Worm (Caenorhabditis elegans) whole organism, young adult: ENCODE data around the gene clec-140.

ENCODE experiments used
- B0336.3 ChIP-seq: fragments of 200-800 bp; sonication (Bioruptor generic); IDR thresholded peaks from 2 replicates; pipeline ENCODE4 v1.3.6; 2022; ENCODE audit warnings: missing genetic modification characterization, missing compliant biosample characterization
- C17E4.6 ChIP-seq: fragments of 200-800 bp; sonication (Bioruptor generic); IDR thresholded peaks from 2 replicates; pipeline ENCODE4 v1.3.6; 2022; ENCODE audit warnings: missing genetic modification reagents, missing genetic modification characterization, missing compliant biosample characterization
- F57A8.1 ChIP-seq: fragments of 200-800 bp; sonication (Bioruptor generic); optimal IDR thresholded peaks from 2 replicates; lab custom pipeline; 2018; ENCODE audit warnings: mild to moderate bottlenecking, missing genetic modification characterization, moderate library complexity, missing compliant biosample characterization
- K11D2.4 ChIP-seq: fragments of 200-800 bp; sonication (Bioruptor generic); IDR thresholded peaks from 2 replicates; pipeline ENCODE4 v1.3.6; 2022; ENCODE audit warnings: missing genetic modification reagents, missing genetic modification characterization, missing compliant biosample characterization
- K12H6.12 ChIP-seq: fragments of 200-800 bp; sonication (Bioruptor generic); optimal IDR thresholded peaks from 2 replicates; lab custom pipeline; 2018; ENCODE audit warnings: mild to moderate bottlenecking, missing genetic modification characterization, missing compliant biosample characterization
- Y95B8A.8 ChIP-seq: fragments of 200-800 bp; sonication (Bioruptor generic); IDR thresholded peaks from 2 replicates; pipeline ENCODE4 v1.3.6; 2022; ENCODE audit warnings: missing genetic modification reagents, missing genetic modification characterization, missing compliant biosample characterization
- ZK185.1 ChIP-seq: sonication (generic microtip); optimal IDR thresholded peaks from 2 replicates; lab custom pipeline; 2016; ENCODE audit warnings: mild to moderate bottlenecking, missing genetic modification characterization, missing compliant biosample characterization; ENCODE audit not compliant: poor library complexity, severe bottlenecking
- athp-1 ChIP-seq: sonication (generic microtip); optimal IDR thresholded peaks from 2 replicates; lab custom pipeline; 2017; ENCODE audit warnings: mild to moderate bottlenecking, missing genetic modification characterization, missing compliant biosample characterization
- ccch-3 ChIP-seq: fragments of 200-800 bp; sonication (Bioruptor generic); optimal IDR thresholded peaks from 2 replicates; lab custom pipeline; 2018; ENCODE audit warnings: mild to moderate bottlenecking, missing genetic modification characterization, missing compliant biosample characterization
- ceh-27 ChIP-seq: fragments of 200-800 bp; sonication (Bioruptor generic); optimal IDR thresholded peaks from 2 replicates; lab custom pipeline; 2018; ENCODE audit warnings: mild to moderate bottlenecking, missing genetic modification characterization, moderate library complexity, missing compliant biosample characterization
- ceh-58 ChIP-seq: fragments of 200-800 bp; sonication (Bioruptor generic); IDR thresholded peaks from 2 replicates; pipeline ENCODE4 v1.3.6; 2022; ENCODE audit warnings: missing genetic modification characterization, missing compliant biosample characterization
- ceh-79 ChIP-seq: sonication (generic microtip); optimal IDR thresholded peaks from 2 replicates; lab custom pipeline; 2017; ENCODE audit warnings: mild to moderate bottlenecking, missing genetic modification characterization, missing compliant biosample characterization
- dpl-1 ChIP-seq: fragments of 150-350 bp; optimal IDR thresholded peaks from 2 replicates; lab custom pipeline; 2014; ENCODE audit warnings: missing biosample characterization, missing genetic modification reagents, missing genetic modification characterization
- efl-1 ChIP-seq: fragments of 150-350 bp; optimal IDR thresholded peaks from 2 replicates; lab custom pipeline; 2014; ENCODE audit warnings: missing biosample characterization, missing genetic modification reagents, missing genetic modification characterization
- egl-18 ChIP-seq: fragments of 200-800 bp; sonication (Bioruptor generic); IDR thresholded peaks from 2 replicates; pipeline ENCODE4 v1.3.6; 2022; ENCODE audit warnings: missing genetic modification reagents, missing genetic modification characterization, missing compliant biosample characterization
- gei-17 ChIP-seq: fragments of 200-800 bp; sonication (Bioruptor generic); optimal IDR thresholded peaks from 2 replicates; lab custom pipeline; 2018; ENCODE audit warnings: mild to moderate bottlenecking, missing genetic modification characterization, missing compliant biosample characterization
- him-1 ChIP-seq: sonication (generic microtip); optimal IDR thresholded peaks from 2 replicates; lab custom pipeline; 2016; ENCODE audit warnings: missing genotype, missing genetic modification reagents, missing genetic modification characterization, missing compliant biosample characterization
- hlh-26 ChIP-seq: fragments of 200-800 bp; sonication (Bioruptor generic); conservative IDR thresholded peaks from 2 replicates; pipeline ENCODE4 v1.3.6; 2022; ENCODE audit warnings: missing genetic modification reagents, missing genetic modification characterization, missing compliant biosample characterization
- hmg-1.2 ChIP-seq: fragments of 200-800 bp; sonication (Bioruptor generic); IDR thresholded peaks from 2 replicates; pipeline ENCODE4 v1.3.6; 2022; ENCODE audit warnings: missing genetic modification reagents, missing genetic modification characterization, missing compliant biosample characterization
- hmg-20 ChIP-seq: fragments of 200-800 bp; sonication (Bioruptor generic); IDR thresholded peaks from 2 replicates; pipeline ENCODE4 v1.3.6; 2022; ENCODE audit warnings: missing genetic modification reagents, missing genetic modification characterization, missing compliant biosample characterization
- lag-1 ChIP-seq: fragments of 200-800 bp; sonication (Bioruptor generic); IDR thresholded peaks from 2 replicates; pipeline ENCODE4 v1.3.6; 2022; ENCODE audit warnings: missing genetic modification reagents, missing genetic modification characterization, missing compliant biosample characterization
- let-526 ChIP-seq: fragments of 200-800 bp; sonication (Bioruptor generic); IDR thresholded peaks from 2 replicates; pipeline ENCODE4 v1.3.6; 2022; ENCODE audit warnings: missing genetic modification reagents, missing genetic modification characterization, missing compliant biosample characterization
- lsy-27 ChIP-seq: sonication (generic microtip); optimal IDR thresholded peaks from 2 replicates; lab custom pipeline; 2017; ENCODE audit warnings: missing genetic modification characterization, mild to moderate bottlenecking, missing compliant biosample characterization, antibody characterized with exemption, missing genotype, borderline replicate concordance; ENCODE audit not compliant: insufficient read depth
- madf-10 ChIP-seq: sonication (generic microtip); optimal IDR thresholded peaks from 2 replicates; lab custom pipeline; 2016; ENCODE audit warnings: mild to moderate bottlenecking, missing genetic modification characterization, missing compliant biosample characterization
- madf-3 ChIP-seq: fragments of 200-800 bp; sonication (Bioruptor generic); IDR thresholded peaks from 2 replicates; pipeline ENCODE4 v1.3.6; 2022; ENCODE audit warnings: missing genetic modification reagents, missing genetic modification characterization, missing compliant biosample characterization
- madf-6 ChIP-seq: fragments of 200-800 bp; sonication (Bioruptor generic); IDR thresholded peaks from 2 replicates; pipeline ENCODE4 v1.3.6; 2022; ENCODE audit warnings: missing genetic modification reagents, missing genetic modification characterization, missing compliant biosample characterization
- nhr-90 ChIP-seq: sonication (generic microtip); optimal IDR thresholded peaks from 2 replicates; lab custom pipeline; 2016; ENCODE audit warnings: missing genotype, mild to moderate bottlenecking, missing genetic modification characterization, missing compliant biosample characterization
- sdz-38 ChIP-seq: sonication (generic microtip); optimal IDR thresholded peaks from 2 replicates; lab custom pipeline; 2016; ENCODE audit warnings: missing genotype, missing genetic modification characterization, missing compliant biosample characterization
- tbx-9 ChIP-seq: sonication (generic microtip); optimal IDR thresholded peaks from 2 replicates; lab custom pipeline; 2016; ENCODE audit warnings: borderline replicate concordance, missing genetic modification characterization, inconsistent platforms, missing compliant biosample characterization

clec-140 gene

ce11 chrII:4638241-4638640, 34.6 kb upstream of the clec-140 start, which contains the start of gene che-10:
Gene che-10 (minus strand): TSS chrII:4638341.
- TF ChIP-seq hmg-1.2 (GFP tag; lab: Robert Waterston, UW) (no peak), lag-1 (no peak), hlh-26 (GFP tag; lab: Robert Waterston, UW) (no peak), K12H6.12 (tag; lab: Kevin White, UChicago) (no peak), athp-1 (tag; lab: Kevin White, UChicago) (no peak), egl-18 (no peak), ceh-27 (no peak), madf-6 (GFP tag; lab: Robert Waterston, UW) (no peak), ceh-58 (GFP tag; lab: Robert Waterston, UW) (no peak), ZK185.1 (no peak), let-526 (GFP tag; lab: Robert Waterston, UW) (no peak), ceh-79 (tag; lab: Kevin White, UChicago) (no peak), lsy-27 (tag; lab: Kevin White, UChicago) (no peak)

DNA sequence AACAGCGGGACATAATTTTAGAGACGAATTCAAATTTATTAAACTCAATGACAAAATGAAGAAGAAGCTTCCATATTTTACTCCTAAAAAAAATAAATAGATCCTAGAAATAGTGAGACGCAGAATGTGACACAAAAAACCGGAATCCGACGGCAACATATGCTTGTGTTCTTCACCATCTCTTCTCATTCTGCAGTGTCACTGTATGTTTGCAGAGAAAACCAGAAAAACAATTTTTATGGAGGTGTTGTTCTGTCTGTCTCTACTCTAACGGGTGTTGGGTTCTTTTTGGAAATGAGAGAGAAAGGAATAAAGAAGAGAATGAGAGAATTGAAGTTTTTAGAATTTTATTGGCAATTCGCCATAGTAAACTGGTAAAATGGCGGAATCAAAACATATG, 34.0 kb upstream of the clec-140 start:
- TF ChIP-seq C17E4.6 (GFP tag; lab: Robert Waterston, UW) (no peak), hmg-1.2 (GFP tag; lab: Robert Waterston, UW) (no peak), hmg-20 (GFP tag; lab: Robert Waterston, UW) (no peak), K11D2.4 (GFP tag; lab: Robert Waterston, UW) (no peak), tbx-9 (tag; lab: Kevin White, UChicago) (no peak), ccch-3 (GFP tag; lab: Kevin White, UChicago) (no peak), madf-10 (tag; lab: Kevin White, UChicago) (no peak), efl-1 (GFP tag; lab: Kevin White, UChicago) (no peak), Y95B8A.8 (GFP tag; lab: Robert Waterston, UW) (no peak)

ce11 chrII:4640748-4641147, 32.1 kb upstream of the clec-140 start:
- TF ChIP-seq tbx-9 (tag; lab: Kevin White, UChicago) (no peak), gei-17 (GFP tag; lab: Kevin White, UChicago) (no peak)

- 0 out of 2 replicates have a peak, but pooled peaks have one; percentile 8 for TF ChIP-seq madf-3 (GFP tag; lab: Robert Waterston, UW)
- no peak for TF ChIP-seq F57A8.1
Measured at ce11 chrII:4648785-4649184, 24.1 kb upstream of the clec-140 start, which contains the start of gene lgc-27. Gene lgc-27 (plus strand): TSS chrII:4649085.

DNA sequence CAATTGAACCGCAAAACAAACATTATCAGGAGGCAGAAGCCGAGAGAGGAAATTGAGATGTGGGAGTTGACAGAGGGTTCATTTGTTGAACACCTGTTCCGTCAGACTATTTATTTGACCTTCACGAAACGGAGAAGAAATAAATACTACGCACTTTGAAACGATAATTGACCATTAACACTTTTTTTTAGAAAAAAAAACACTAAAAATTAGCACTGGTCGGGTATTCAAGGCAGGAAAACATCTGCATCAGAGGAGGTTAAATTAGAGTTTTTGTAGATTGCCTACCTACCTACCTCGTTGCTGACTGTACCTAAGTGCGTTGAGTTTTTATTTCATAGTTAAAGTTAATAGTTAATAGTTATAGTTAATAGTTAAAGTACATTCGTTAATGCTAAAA, 22.8 kb upstream of the clec-140 start:
- TF ChIP-seq dpl-1 (GFP tag; lab: Kevin White, UChicago) = no peak

ce11 chrII:4655834-4656233, 17.0 kb upstream of the clec-140 start, which contains the start of gene fut-6:
Gene fut-6 (minus strand): TSS chrII:4655934.
- TF ChIP-seq sdz-38 (tag; lab: Kevin White, UChicago) (no peak), ccch-3 (GFP tag; lab: Kevin White, UChicago) (no peak), K12H6.12 (tag; lab: Kevin White, UChicago) (no peak), nhr-90 (no peak), him-1 (tag; lab: Kevin White, UChicago) (no peak), madf-6 (GFP tag; lab: Robert Waterston, UW) (no peak), gei-17 (GFP tag; lab: Kevin White, UChicago) (no peak), B0336.3 (GFP tag; lab: Robert Waterston, UW) (no peak)
